Fruit fly (Drosophila melanogaster) whole organism, embryonic: ENCODE measurements around the gene CG5021.
A peak's percentile ranks its signal among the peaks of the same experiment; 100 is the strongest.

Experiments used
- Antp ChIP-seq: fragments of 200-800 bp; sonication (Bioruptor generic); optimal IDR thresholded peaks from 3 replicates; lab custom pipeline; 2016; ENCODE audit warnings: missing biosample characterization, missing genetic modification characterization
- Atf6 ChIP-seq: fragments of 200-800 bp; sonication (Bioruptor generic); IDR thresholded peaks from 2 replicates; pipeline ENCODE4 v1.3.6; 2022; ENCODE audit warnings: missing biosample characterization, missing genetic modification characterization
- C15 ChIP-seq: fragments of 200-800 bp; sonication (Bioruptor generic); IDR thresholded peaks from 3 replicates; pipeline ENCODE4 v1.3.6; 2022; ENCODE audit warnings: missing biosample characterization, missing genetic modification characterization
- CG1024 ChIP-seq: fragments of 200-800 bp; sonication (Bioruptor generic); IDR thresholded peaks from 2 replicates; pipeline ENCODE4 v1.3.6; 2022; ENCODE audit warnings: missing biosample characterization, missing genetic modification characterization
- CG10959 ChIP-seq: fragments of 200-800 bp; sonication (Bioruptor generic); IDR thresholded peaks from 2 replicates; pipeline ENCODE4 v1.3.6; 2022; ENCODE audit warnings: missing biosample characterization, missing genetic modification characterization
- CG11398 ChIP-seq: fragments of 200-800 bp; sonication (Bioruptor generic); optimal IDR thresholded peaks from 2 replicates; lab custom pipeline; 2016; ENCODE audit warnings: missing biosample characterization, missing genetic modification characterization
- CG11560 ChIP-seq: fragments of 200-800 bp; sonication (Bioruptor generic); IDR thresholded peaks from 3 replicates; pipeline ENCODE4 v1.3.6; 2022; ENCODE audit warnings: missing biosample characterization, missing genetic modification characterization
- CG12104 ChIP-seq: fragments of 200-800 bp; sonication (Bioruptor generic); optimal IDR thresholded peaks from 3 replicates; lab custom pipeline; 2016; ENCODE audit warnings: missing biosample characterization, missing genetic modification characterization
- CG12659 ChIP-seq: fragments of 200-800 bp; sonication (Bioruptor generic); optimal IDR thresholded peaks from 3 replicates; lab custom pipeline; 2017; ENCODE audit warnings: mild to moderate bottlenecking, missing biosample characterization, missing genetic modification reagents, missing genetic modification characterization
- CG12769 ChIP-seq: fragments of 200-800 bp; sonication (Bioruptor generic); optimal IDR thresholded peaks from 2 replicates; lab custom pipeline; 2019; ENCODE audit warnings: missing biosample characterization, mild to moderate bottlenecking, missing genetic modification characterization, moderate library complexity
- CG12942 ChIP-seq: fragments of 200-800 bp; sonication (Bioruptor generic); optimal IDR thresholded peaks from 3 replicates; lab custom pipeline; 2016; ENCODE audit warnings: missing biosample characterization, missing genetic modification characterization
- CG13775 ChIP-seq: fragments of 200-800 bp; sonication (Bioruptor generic); optimal IDR thresholded peaks from 3 replicates; lab custom pipeline; 2017; ENCODE audit warnings: missing biosample characterization, mild to moderate bottlenecking, missing genetic modification characterization
- CG15073 ChIP-seq: fragments of 200-800 bp; sonication (Bioruptor generic); optimal IDR thresholded peaks from 2 replicates; lab custom pipeline; 2016; ENCODE audit warnings: missing biosample characterization, missing genetic modification characterization
- CG1603 ChIP-seq: fragments of 200-800 bp; sonication (Bioruptor generic); optimal IDR thresholded peaks from 2 replicates; lab custom pipeline; 2019; ENCODE audit warnings: missing biosample characterization, mild to moderate bottlenecking, missing genetic modification characterization, moderate library complexity
- CG18476 ChIP-seq: fragments of 200-800 bp; sonication (Bioruptor generic); optimal IDR thresholded peaks from 2 replicates; lab custom pipeline; 2016; ENCODE audit warnings: missing biosample characterization, mild to moderate bottlenecking, missing genetic modification characterization
- CG2712 ChIP-seq: fragments of 200-800 bp; optimal IDR thresholded peaks from 3 replicates; lab custom pipeline; 2019; ENCODE audit warnings: missing biosample characterization, mild to moderate bottlenecking, missing genetic modification characterization, moderate library complexity
- CG33557 ChIP-seq: fragments of 200-800 bp; sonication (Bioruptor generic); optimal IDR thresholded peaks from 2 replicates; lab custom pipeline; 2019; ENCODE audit warnings: missing biosample characterization, mild to moderate bottlenecking, missing genetic modification characterization, moderate library complexity
- CG7786 ChIP-seq: fragments of 200-800 bp; sonication (Bioruptor generic); optimal IDR thresholded peaks from 2 replicates; lab custom pipeline; 2016; ENCODE audit warnings: missing biosample characterization, missing genetic modification characterization
- CG7839 ChIP-seq: fragments of 200-800 bp; sonication (Bioruptor generic); optimal IDR thresholded peaks from 3 replicates; lab custom pipeline; 2018; ENCODE audit warnings: missing biosample characterization, mild to moderate bottlenecking, missing genetic modification characterization, moderate library complexity
- CG8089 ChIP-seq: fragments of 200-800 bp; sonication (Bioruptor generic); optimal IDR thresholded peaks from 3 replicates; lab custom pipeline; 2016; ENCODE audit warnings: missing biosample characterization, missing genetic modification characterization
- CG8290 ChIP-seq, 3 experiments: fragments of 200-800 bp; sonication (Bioruptor generic); optimal IDR thresholded peaks; 2 replicates each; lab custom pipeline; 2016 to 2019; ENCODE audit warnings: missing biosample characterization in 3 of 3, missing genetic modification characterization in 3 of 3, mild to moderate bottlenecking in 2 of 3, moderate library complexity in 1 of 3
- CG8359 ChIP-seq: fragments of 200-800 bp; sonication (Bioruptor generic); optimal IDR thresholded peaks from 2 replicates; lab custom pipeline; 2017; ENCODE audit warnings: missing biosample characterization, mild to moderate bottlenecking, missing genetic modification characterization, borderline replicate concordance
- CG9727 ChIP-seq: fragments of 200-800 bp; sonication (Bioruptor generic); optimal IDR thresholded peaks from 3 replicates; lab custom pipeline; 2017; ENCODE audit warnings: missing biosample characterization, mild to moderate bottlenecking, missing genetic modification characterization
- CG9797 ChIP-seq: fragments of 200-800 bp; sonication (Bioruptor generic); optimal IDR thresholded peaks from 3 replicates; lab custom pipeline; 2018; ENCODE audit warnings: missing biosample characterization, mild to moderate bottlenecking, missing genetic modification characterization
- D19A ChIP-seq: fragments of 200-800 bp; optimal IDR thresholded peaks from 3 replicates; lab custom pipeline; 2019; ENCODE audit warnings: missing biosample characterization, mild to moderate bottlenecking, missing genetic modification characterization, moderate library complexity
- Dfd ChIP-seq, 2 experiments: fragments of >200 bp; optimal IDR thresholded peaks; 2 replicates each; lab custom pipeline; 2017; ENCODE audit warnings: missing biosample characterization in 2 of 2, missing genetic modification characterization in 2 of 2
- Dip2 ChIP-seq: fragments of 200-800 bp; sonication (Bioruptor generic); IDR thresholded peaks from 2 replicates; pipeline ENCODE4 v1.3.6; 2022; ENCODE audit warnings: missing biosample characterization, missing genetic modification characterization
- Dref ChIP-seq: fragments of 200-800 bp; sonication (Bioruptor generic); IDR thresholded peaks from 2 replicates; pipeline ENCODE4 v1.3.6; 2022; ENCODE audit warnings: missing biosample characterization, missing genetic modification characterization
- E2f1 ChIP-seq: fragments of 200-800 bp; sonication (Bioruptor generic); IDR thresholded peaks from 2 replicates; pipeline ENCODE4 v1.3.6; 2022; ENCODE audit warnings: missing biosample characterization, missing genetic modification characterization
- Gug ChIP-seq: fragments of 200-800 bp; sonication (Bioruptor generic); IDR thresholded peaks from 4 replicates; pipeline ENCODE4 v1.3.6; 2022; ENCODE audit warnings: missing biosample characterization, missing genetic modification characterization
- Hr39 ChIP-seq: fragments of >200 bp; optimal IDR thresholded peaks from 2 replicates; lab custom pipeline; 2017
- Med ChIP-seq: fragments of 200-800 bp; sonication (Bioruptor generic); peaks from one replicate; lab custom pipeline; 2016; ENCODE audit warnings: missing biosample characterization, missing genetic modification characterization, mild to moderate bottlenecking, inconsistent platforms, moderate library complexity
- Myb ChIP-seq: fragments of 200-800 bp; sonication (Bioruptor generic); optimal IDR thresholded peaks from 2 replicates; lab custom pipeline; 2016; ENCODE audit warnings: missing biosample characterization, missing genetic modification characterization
- NFAT ChIP-seq: fragments of 200-800 bp; sonication (Bioruptor generic); IDR thresholded peaks from 2 replicates; pipeline ENCODE4 v1.3.6; 2022; ENCODE audit warnings: missing biosample characterization, missing genetic modification characterization
- ab ChIP-seq: fragments of 200-800 bp; sonication (Bioruptor generic); optimal IDR thresholded peaks from 2 replicates; lab custom pipeline; 2016; ENCODE audit warnings: missing biosample characterization, missing genetic modification characterization
- crc ChIP-seq: fragments of 200-800 bp; sonication (Bioruptor generic); optimal IDR thresholded peaks from 2 replicates; lab custom pipeline; 2016; ENCODE audit warnings: missing biosample characterization, missing genetic modification characterization
- ems ChIP-seq: fragments of 200-800 bp; sonication (Bioruptor generic); optimal IDR thresholded peaks from 3 replicates; lab custom pipeline; 2016; ENCODE audit warnings: missing biosample characterization, missing genetic modification characterization
- ewg ChIP-seq: fragments of 200-800 bp; sonication (Bioruptor generic); optimal IDR thresholded peaks from 3 replicates; lab custom pipeline; 2017; ENCODE audit warnings: mild to moderate bottlenecking, missing biosample characterization, missing genetic modification reagents, missing genetic modification characterization
- fd3F ChIP-seq: fragments of 200-800 bp; sonication (Bioruptor generic); optimal IDR thresholded peaks from 2 replicates; lab custom pipeline; 2018; ENCODE audit warnings: missing biosample characterization, mild to moderate bottlenecking, missing genetic modification characterization, moderate library complexity
- ind ChIP-seq: fragments of 200-800 bp; sonication (Bioruptor generic); optimal IDR thresholded peaks from 3 replicates; lab custom pipeline; 2016; ENCODE audit warnings: missing biosample characterization, missing genetic modification characterization
- knrl ChIP-seq: fragments of 200-800 bp; sonication (Bioruptor generic); IDR thresholded peaks from 3 replicates; pipeline ENCODE4 v1.3.6; 2022; ENCODE audit warnings: missing biosample characterization, missing genetic modification characterization; ENCODE audit not compliant: partially characterized antibody
- nmo ChIP-seq: fragments of 200-800 bp; sonication (Bioruptor generic); optimal IDR thresholded peaks from 2 replicates; lab custom pipeline; 2018; ENCODE audit warnings: missing biosample characterization, mild to moderate bottlenecking, missing genetic modification characterization, moderate library complexity
- nom ChIP-seq: fragments of 200-800 bp; sonication (Bioruptor generic); optimal IDR thresholded peaks from 2 replicates; lab custom pipeline; 2017; ENCODE audit warnings: missing biosample characterization, missing genetic modification characterization, mild to moderate bottlenecking, moderate library complexity, missing genetic modification reagents
- ranshi ChIP-seq: fragments of 200-800 bp; sonication (Bioruptor generic); IDR thresholded peaks from 2 replicates; pipeline ENCODE4 v1.3.6; 2022; ENCODE audit warnings: missing biosample characterization, missing genetic modification characterization
- sisA ChIP-seq: fragments of 200-800 bp; sonication (Bioruptor generic); IDR thresholded peaks from 2 replicates; pipeline ENCODE4 v1.3.6; 2022; ENCODE audit warnings: missing biosample characterization, missing genetic modification characterization
- sqz ChIP-seq: fragments of 200-800 bp; sonication (Bioruptor generic); optimal IDR thresholded peaks from 3 replicates; lab custom pipeline; 2018; ENCODE audit warnings: missing biosample characterization, mild to moderate bottlenecking, missing genetic modification characterization
- tin ChIP-seq: fragments of 200-800 bp; sonication (Bioruptor generic); optimal IDR thresholded peaks from 3 replicates; lab custom pipeline; 2016; ENCODE audit warnings: missing biosample characterization, missing genetic modification characterization
- tio ChIP-seq: fragments of 200-800 bp; sonication (Bioruptor generic); optimal IDR thresholded peaks from 2 replicates; lab custom pipeline; 2017; ENCODE audit warnings: missing biosample characterization, missing genetic modification characterization, inconsistent platforms
- unpg ChIP-seq: fragments of 200-800 bp; sonication (Bioruptor generic); optimal IDR thresholded peaks from 3 replicates; lab custom pipeline; 2018; ENCODE audit warnings: missing biosample characterization, mild to moderate bottlenecking, missing genetic modification characterization, moderate library complexity
- vfl ChIP-seq: fragments of 200-800 bp; sonication (Bioruptor generic); optimal IDR thresholded peaks from 2 replicates; lab custom pipeline; 2016; ENCODE audit warnings: missing biosample characterization, missing genetic modification characterization
- vnd ChIP-seq: fragments of 200-800 bp; sonication (Bioruptor generic); IDR thresholded peaks from 3 replicates; pipeline ENCODE4 v1.3.6; 2022; ENCODE audit warnings: missing biosample characterization, missing genetic modification characterization; ENCODE audit not compliant: partially characterized antibody

The CG5021 gene

DNA sequence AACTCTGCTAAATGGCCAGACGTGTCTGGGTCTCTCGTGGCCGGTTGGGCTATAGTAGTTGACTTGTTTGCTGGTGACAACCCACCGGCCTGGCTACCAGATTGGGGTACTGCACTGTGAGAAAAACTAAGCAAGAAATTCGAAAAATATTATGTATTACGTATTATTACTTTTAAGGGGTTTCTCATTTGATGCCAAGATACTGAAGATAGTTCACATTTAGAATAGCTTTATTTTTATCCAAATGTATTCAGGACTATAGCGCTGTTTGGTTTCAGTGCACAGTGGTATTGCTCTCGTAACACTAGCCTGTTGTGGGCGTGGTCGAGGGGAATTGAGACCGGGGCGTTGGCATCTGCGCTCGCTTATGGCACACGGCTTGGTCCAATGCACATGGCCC lies 45.9 kb upstream of the CG5021 start (continued):
- TF ChIP-seq CG8290 (GFP tag; optimal IDR thresholded peaks at IDR 0.05; lab: Kevin White, UChicago) (no peak), CG8290 (tag; optimal IDR thresholded peaks at IDR 0.05; lab: Kevin White, UChicago) (peak in 1 of 2 experiments; percentile 82), Hr39 (no peak), ems (GFP tag; lab: Kevin White, UChicago) (peak; percentile 60), nom (GFP tag; lab: Kevin White, UChicago) (no peak), fd3F (GFP tag; lab: Kevin White, UChicago) (peak; percentile 27), CG7786 (peak; percentile 33), CG15073 (GFP tag; lab: Kevin White, UChicago) (no peak), unpg (GFP tag; lab: Kevin White, UChicago) (peak; percentile 79), CG8359 (peak; percentile 12), CG2712 (tag; lab: Kevin White, UChicago) (peak; percentile 75), crc (peak; percentile 33), CG11560 (peak; percentile 51; the same call in 1 of the 3 replicates), CG1603 (peak; percentile 87), CG12769 (peak; percentile 84), D19A (tag; lab: Kevin White, UChicago) (peak; percentile 48), NFAT (peak; percentile 37; the same call in 1 of the 2 replicates), Dip2 (GFP tag; lab: Robert Waterston, UW) (no peak), Atf6 (peak; percentile 59), CG9727 (GFP tag; lab: Kevin White, UChicago) (peak; percentile 14), CG12659 (GFP tag; lab: Kevin White, UChicago) (peak; percentile 42), C15 (GFP tag; lab: Robert Waterston, UW) (no peak), Dref (GFP tag; lab: Robert Waterston, UW) (no peak), tin (peak; percentile 69), Antp (GFP tag; lab: Kevin White, UChicago) (peak; percentile 53), vnd (no peak), knrl (GFP tag; lab: Robert Waterston, UW) (no peak), CG12942 (GFP tag; lab: Kevin White, UChicago) (peak; percentile 21), CG12104 (peak; percentile 4), ind (GFP tag; lab: Kevin White, UChicago) (peak; percentile 69), Med (GFP tag; lab: Kevin White, UChicago) (peak; percentile 95), CG13775 (GFP tag; lab: Kevin White, UChicago) (no peak), E2f1 (GFP tag; lab: Robert Waterston, UW) (peak; percentile 35; the same call in 1 of the 2 replicates), CG33557 (GFP tag; lab: Kevin White, UChicago) (no peak), sqz (GFP tag; lab: Kevin White, UChicago) (no peak), ab (GFP tag; lab: Kevin White, UChicago) (no peak), ewg (GFP tag; lab: Kevin White, UChicago) (peak; percentile 33), sisA (GFP tag; lab: Robert Waterston, UW) (peak; percentile 74), CG10959 (no peak), ranshi (GFP tag; lab: Robert Waterston, UW) (peak; percentile 63; the same call in 1 of the 2 replicates), CG9797 (no peak), CG7839 (tag; lab: Kevin White, UChicago) (peak; percentile 80), CG8089 (GFP tag; lab: Kevin White, UChicago) (peak; percentile 1), CG11398 (GFP tag; lab: Kevin White, UChicago) (peak; percentile 16), vfl (no peak), Gug (GFP tag; lab: Robert Waterston, UW) (peak; percentile 14; the same call in 1 of the 4 replicates), CG18476 (GFP tag; lab: Kevin White, UChicago) (peak; percentile 37), Dfd (GFP tag; optimal IDR thresholded peaks at IDR 0.05; lab: Kevin White, UChicago) (no peak), Myb (no peak), tio (GFP tag; lab: Kevin White, UChicago) (peak; percentile 46), nmo (GFP tag; lab: Kevin White, UChicago) (peak; percentile 61), CG1024 (peak; percentile 69)
